Worm (Caenorhabditis elegans): ENCODE measurements around the gene tsp-12.

tsp-12 gene

ce11 chrIV:10137804-10138203, 12.6 kb downstream of the tsp-12 start, which contains the start of gene K08F4.12:
Gene K08F4.12, plus strand, starts transcription at chrIV:10138104.
- TF ChIP-seq lsy-2 (tag; optimal IDR thresholded peaks at IDR 0.05) = no peak
- no peak for TF ChIP-seq ama-1 (optimal IDR thresholded peaks at IDR 0.05)
- TF ChIP-seq nhr-90 (tag; optimal IDR thresholded peaks at IDR 0.05; ENCODE audit: poor library complexity) = no peak
- no peak for TF ChIP-seq lin-13 (GFP tag; optimal IDR thresholded peaks at IDR 0.05)
- no peak for TF ChIP-seq ceh-63 (GFP tag; optimal IDR thresholded peaks at IDR 0.05)
- no peak for TF ChIP-seq nhr-237 (tag; optimal IDR thresholded peaks at IDR 0.05)
- no peak for TF ChIP-seq elt-2 (tag; optimal IDR thresholded peaks at IDR 0.05)
- no peak for TF ChIP-seq ztf-11 (tag; optimal IDR thresholded peaks at IDR 0.05)
- TF ChIP-seq mab-9 (GFP tag; IDR thresholded peaks at IDR 0.05) = no peak
- no peak for TF ChIP-seq ets-5 (GFP tag; IDR thresholded peaks at IDR 0.05)
- no peak for TF ChIP-seq mdl-1 (tag; optimal IDR thresholded peaks at IDR 0.05)

- TF ChIP-seq sox-4 (tag; optimal IDR thresholded peaks at IDR 0.05) (no peak), ceh-63 (GFP tag; optimal IDR thresholded peaks at IDR 0.05) (no peak), nhr-76 (tag; optimal IDR thresholded peaks at IDR 0.05) (no peak), tbx-2 (tag; optimal IDR thresholded peaks at IDR 0.05) (no peak), skn-1 (tag; optimal IDR thresholded peaks at IDR 0.05) (no peak), fos-1 (tag; optimal IDR thresholded peaks at IDR 0.05) (no peak), hpl-2 (GFP tag; optimal IDR thresholded peaks at IDR 0.05) (no peak), hlh-17 (GFP tag; optimal IDR thresholded peaks at IDR 0.05; ENCODE audit: borderline replicate concordance) (no peak), xbp-1 (tag; optimal IDR thresholded peaks at IDR 0.05) (no peak), nhr-237 (tag; optimal IDR thresholded peaks at IDR 0.05) (no peak), ceh-8 (GFP tag; optimal IDR thresholded peaks at IDR 0.05) (no peak), C04F5.9 (tag; optimal IDR thresholded peaks at IDR 0.05) (no peak), unc-98 (GFP tag; IDR thresholded peaks at IDR 0.05) (no peak)
Observed at ce11 chrIV:10135817-10136216, 14.6 kb downstream of the tsp-12 start, which contains the start of gene K08F4.5. Gene K08F4.5, minus strand, starts transcription at chrIV:10135917.

DNA sequence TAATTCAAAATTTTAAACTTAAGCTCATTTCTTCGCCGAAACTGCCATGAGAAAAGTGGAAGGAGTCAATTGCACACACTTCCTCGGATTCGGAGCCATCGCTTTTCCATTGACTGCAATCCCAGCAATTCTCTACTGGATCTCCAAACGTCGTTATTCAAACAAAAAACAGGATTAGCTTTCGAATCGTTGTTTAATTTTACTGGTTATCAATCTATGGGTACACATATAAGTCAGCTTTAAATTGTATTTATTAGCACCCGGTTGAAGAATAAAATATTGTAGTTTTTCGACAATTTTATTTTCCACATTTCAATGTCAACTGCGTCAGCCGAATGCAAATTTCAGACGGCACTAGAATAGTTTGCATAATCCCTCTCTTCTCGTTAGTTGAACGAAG, 20.4 kb downstream of the tsp-12 start, which contains the start of gene glt-3:
Gene glt-3, plus strand, starts transcription at position 301 of the 400 bp plus-strand sequence.
- no peak for TF ChIP-seq nhr-77 (tag; optimal IDR thresholded peaks at IDR 0.05)

DNA sequence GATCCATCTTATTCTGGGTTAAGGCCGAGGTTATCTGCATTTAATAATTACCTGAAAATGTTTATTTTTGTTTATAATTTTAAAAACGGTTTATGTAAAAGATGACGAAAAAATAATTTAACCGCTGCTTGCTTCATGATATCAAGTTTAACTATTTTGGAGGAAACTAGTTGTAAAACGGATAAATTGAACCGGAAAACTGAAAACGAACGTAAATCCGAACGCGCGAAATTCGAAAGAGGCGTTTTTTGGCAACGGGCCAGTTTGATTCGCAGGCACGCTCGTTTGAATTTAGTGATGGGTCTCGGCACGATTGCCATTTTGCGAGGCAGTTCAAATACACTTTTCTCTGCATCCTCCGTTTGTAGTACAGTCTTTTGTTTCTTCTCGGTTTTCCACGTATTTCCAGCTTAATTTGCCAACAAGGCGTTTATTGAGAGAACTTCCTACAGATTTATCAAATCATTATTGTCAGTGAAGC, 21.5 kb downstream of the tsp-12 start, which contains the start of the genes gtbp-1 and K08F4.3:
Gene gtbp-1, minus strand, starts transcription at position 51 of the 481 bp plus-strand sequence.
Gene K08F4.3, plus strand, starts transcription at position 352 of the 481 bp plus-strand sequence.
- peak; percentile 53 for TF ChIP-seq jun-1 (tag; optimal IDR thresholded peaks at IDR 0.05)
- TF ChIP-seq swsn-7 (tag; optimal IDR thresholded peaks at IDR 0.05) = peak; percentile 48
- TF ChIP-seq dsc-1 (tag; optimal IDR thresholded peaks at IDR 0.05) = peak; percentile 37
- no peak for TF ChIP-seq C04F5.9 (tag; optimal IDR thresholded peaks at IDR 0.05)
- TF ChIP-seq skn-1 (tag; optimal IDR thresholded peaks at IDR 0.05) = peak; percentile 75
- peak; percentile 38; the same call in 1 of the 2 replicates for TF ChIP-seq grh-1 (GFP tag; IDR thresholded peaks at IDR 0.05)
- TF ChIP-seq egl-27 (tag; optimal IDR thresholded peaks at IDR 0.05) = no peak
- peak; percentile 64 for TF ChIP-seq isw-1 (GFP tag; IDR thresholded peaks at IDR 0.05)
- TF ChIP-seq nhr-28 (tag; optimal IDR thresholded peaks at IDR 0.05) = no peak
- no peak for TF ChIP-seq nhr-84 (tag; optimal IDR thresholded peaks at IDR 0.05)
- TF ChIP-seq sox-4 (tag; optimal IDR thresholded peaks at IDR 0.05) = no peak
- peak; percentile 65 for TF ChIP-seq fkh-8 (tag; optimal IDR thresholded peaks at IDR 0.05)
- TF ChIP-seq ceh-88 (GFP tag; IDR thresholded peaks at IDR 0.05) = no peak; the same call in 1 of the 2 replicates
- TF ChIP-seq nhr-76 (tag; optimal IDR thresholded peaks at IDR 0.05) = no peak
- TF ChIP-seq unc-86 (tag; optimal IDR thresholded peaks at IDR 0.05) = peak; percentile 24
- no peak for TF ChIP-seq aha-1 (tag; optimal IDR thresholded peaks at IDR 0.05)
- TF ChIP-seq nhr-12 (tag; optimal IDR thresholded peaks at IDR 0.05) = no peak
- no peak for TF ChIP-seq fkh-4 (tag; optimal IDR thresholded peaks at IDR 0.05; ENCODE audit: borderline replicate concordance)
- peak; percentile 79 to 95 for TF ChIP-seq lsy-2 (tag; optimal IDR thresholded peaks at IDR 0.05)
- no peak for TF ChIP-seq lir-3 (tag; optimal IDR thresholded peaks at IDR 0.05; ENCODE audit: poor library complexity)
- no peak for TF ChIP-seq unc-62 (GFP tag; optimal IDR thresholded peaks at IDR 0.05)
- peak; percentile 92 to 94 (median 92) for TF ChIP-seq dpl-1 (GFP tag; optimal IDR thresholded peaks at IDR 0.05)
- no peak for TF ChIP-seq mef-2 (tag; optimal IDR thresholded peaks at IDR 0.05)
- TF ChIP-seq mdl-1 (tag; optimal IDR thresholded peaks at IDR 0.05) = peak in 1 of 2 experiments; percentile 66
- TF ChIP-seq pag-3 (tag; optimal IDR thresholded peaks at IDR 0.05; ENCODE audit: borderline replicate concordance, insufficient read depth) = no peak
- no peak for TF ChIP-seq ama-1 (optimal IDR thresholded peaks at IDR 0.05)
- TF ChIP-seq sptf-1 (tag; optimal IDR thresholded peaks at IDR 0.05) = no peak
- TF ChIP-seq nhr-90 (tag; optimal IDR thresholded peaks at IDR 0.05; ENCODE audit: poor library complexity) = peak; percentile 45
- peak; percentile 47 for TF ChIP-seq pqm-1 (tag; optimal IDR thresholded peaks at IDR 0.05)
- TF ChIP-seq F16B12.6 (tag; optimal IDR thresholded peaks at IDR 0.05) = peak; percentile 45
- TF ChIP-seq blmp-1 (tag; optimal IDR thresholded peaks at IDR 0.05) = peak; percentile 53
- no peak for TF ChIP-seq ceh-63 (GFP tag; optimal IDR thresholded peaks at IDR 0.05)

All from whole organism, L1 larva.